Worm (Caenorhabditis elegans): Measurements from ENCODE around the gene F15E6.9.
"Not testable (repeated sequence)": the region's sequence is repeated elsewhere in the genome, so short reads cannot be mapped to it uniquely, and the experiment has no call there.

Gene F15E6.9

DNA sequence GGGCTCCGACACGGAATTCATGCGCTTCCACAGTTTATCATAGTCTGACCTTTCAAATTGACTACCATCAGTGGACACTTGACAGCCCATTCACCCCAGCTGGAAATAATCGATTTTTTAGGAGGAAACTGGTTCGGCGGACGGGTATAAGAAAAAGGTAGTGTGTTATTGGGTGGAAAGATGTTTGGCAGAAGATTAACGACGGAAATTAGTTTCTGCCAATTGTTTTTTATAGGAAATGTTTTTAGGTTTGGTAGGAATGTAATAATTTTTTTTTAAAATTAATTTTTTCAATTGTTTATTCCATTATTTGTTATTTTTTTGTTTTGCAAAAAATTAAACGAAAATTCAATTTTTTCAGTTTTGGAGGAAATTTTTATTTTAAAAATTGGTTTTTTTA lies at the start of gene F15E6.9:
Gene F15E6.9, minus strand, starts transcription at position 101 of the 400 bp plus-strand sequence.
- TF ChIP-seq unc-55 (GFP tag; optimal IDR thresholded peaks at IDR 0.05) (no peak), rnt-1 (tag; optimal IDR thresholded peaks at IDR 0.05) (no peak), K02D7.2 (tag; optimal IDR thresholded peaks at IDR 0.05) (no peak), T23F11.4 (GFP tag; optimal IDR thresholded peaks at IDR 0.05) (no peak), npax-4 (tag; optimal IDR thresholded peaks at IDR 0.05) (no peak)

DNA sequence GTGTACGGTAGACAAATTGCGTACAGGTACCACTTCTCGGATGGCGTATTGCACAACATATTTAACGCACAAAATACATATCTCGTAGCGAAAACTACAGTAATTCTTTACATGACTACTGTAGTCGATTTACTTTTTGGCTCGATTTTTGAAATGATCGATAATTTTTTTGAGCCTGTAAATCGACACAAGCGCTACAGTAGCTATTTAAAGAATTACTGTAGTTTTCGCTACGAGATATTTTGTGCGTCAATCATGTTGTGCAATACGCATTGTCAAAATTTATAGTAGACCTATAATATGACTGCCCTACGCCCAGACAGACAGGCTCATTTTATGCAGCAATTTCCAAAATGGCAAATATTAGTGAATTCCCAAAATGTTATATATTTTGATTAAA lies 49.3 kb upstream of the F15E6.9 start, which contains the start of gene W03B1.5:
Gene W03B1.5, plus strand, starts transcription at position 301 of the 400 bp plus-strand sequence.
- not testable (repeated sequence) for TF ChIP-seq nfya-1 (tag; optimal IDR thresholded peaks at IDR 0.05); T23F11.4 (GFP tag; optimal IDR thresholded peaks at IDR 0.05); syd-9 (tag; optimal IDR thresholded peaks at IDR 0.05)

DNA sequence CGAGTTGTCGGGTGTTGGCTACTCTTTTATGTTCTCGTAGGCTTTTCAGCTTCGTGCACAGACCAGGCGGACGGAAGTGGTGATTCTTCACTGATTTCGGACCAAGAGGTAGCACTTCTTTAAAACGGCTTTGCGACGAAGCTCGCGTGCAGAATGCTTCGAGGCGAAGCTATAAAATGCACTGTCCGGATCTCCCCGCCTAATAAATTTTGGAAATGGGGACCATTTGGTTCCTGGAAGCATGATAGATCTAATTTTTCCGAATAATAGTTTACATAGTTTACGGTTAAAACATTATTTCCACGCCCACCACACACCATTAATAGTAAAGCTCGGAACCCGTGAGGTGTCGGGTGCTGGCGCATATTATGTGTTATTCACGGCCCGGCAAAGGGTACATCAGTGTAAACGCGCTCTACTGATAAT lies 48.7 kb upstream of the F15E6.9 start:
- TF ChIP-seq pat-9 (tag; optimal IDR thresholded peaks at IDR 0.05): no peak
- TF ChIP-seq madf-2 (tag; optimal IDR thresholded peaks at IDR 0.05): no peak
- no peak for TF ChIP-seq C08G9.2 (tag; optimal IDR thresholded peaks at IDR 0.05)
- TF ChIP-seq unc-55 (GFP tag; optimal IDR thresholded peaks at IDR 0.05): no peak
- no peak for TF ChIP-seq sox-4 (tag; optimal IDR thresholded peaks at IDR 0.05)
- TF ChIP-seq tbx-7 (tag; optimal IDR thresholded peaks at IDR 0.05): no peak
- no peak for TF ChIP-seq pqm-1 (tag; optimal IDR thresholded peaks at IDR 0.05)
- TF ChIP-seq ceh-48 (tag; optimal IDR thresholded peaks at IDR 0.05): no peak
- no peak for TF ChIP-seq K02D7.2 (tag; optimal IDR thresholded peaks at IDR 0.05)
- TF ChIP-seq eyg-1 (tag; optimal IDR thresholded peaks at IDR 0.05): no peak
- TF ChIP-seq ceh-18 (tag; optimal IDR thresholded peaks at IDR 0.05): no peak
- no peak for TF ChIP-seq ama-1 (optimal IDR thresholded peaks at IDR 0.05)
- TF ChIP-seq sdc-2 (tag; optimal IDR thresholded peaks at IDR 0.05): no peak
- TF ChIP-seq gmeb-2 (tag; optimal IDR thresholded peaks at IDR 0.05): no peak
- no peak for TF ChIP-seq npax-4 (tag; optimal IDR thresholded peaks at IDR 0.05)
- TF ChIP-seq nhr-11 (tag; optimal IDR thresholded peaks at IDR 0.05): no peak
- no peak for TF ChIP-seq pros-1 (tag; optimal IDR thresholded peaks at IDR 0.05)
- TF ChIP-seq ceh-31 (tag; optimal IDR thresholded peaks at IDR 0.05): no peak

- TF ChIP-seq ahr-1 (tag; optimal IDR thresholded peaks at IDR 0.05) (no peak), hlh-8 (tag; optimal IDR thresholded peaks at IDR 0.05) (no peak), pat-9 (tag; optimal IDR thresholded peaks at IDR 0.05) (no peak), ama-1 (optimal IDR thresholded peaks at IDR 0.05) (no peak), unc-3 (GFP tag; conservative IDR thresholded peaks at IDR 0.05) (no peak), unc-3 (tag; optimal IDR thresholded peaks at IDR 0.05) (no peak), sdc-2 (tag; optimal IDR thresholded peaks at IDR 0.05) (no peak), nhr-11 (tag; optimal IDR thresholded peaks at IDR 0.05) (no peak)
These were observed 47.6 kb upstream of the F15E6.9 start, which contains the start of gene oac-52 for ce11 chrIV:4346512-4346911. TSS of gene oac-52 (minus strand) at chrIV:4346612.

ce11 chrIV:4344828-4345227 lies 45.9 kb upstream of the F15E6.9 start:
- no peak for TF ChIP-seq elt-4 (tag; optimal IDR thresholded peaks at IDR 0.05)
- TF ChIP-seq ceh-6 (GFP tag; optimal IDR thresholded peaks at IDR 0.05): no peak
- no peak for TF ChIP-seq mec-3 (tag; optimal IDR thresholded peaks at IDR 0.05; ENCODE audit: borderline replicate concordance)
- TF ChIP-seq che-1 (tag; optimal IDR thresholded peaks at IDR 0.05): no peak
- TF ChIP-seq zip-5 (tag; optimal IDR thresholded peaks at IDR 0.05): no peak
- TF ChIP-seq ceh-14 (tag; optimal IDR thresholded peaks at IDR 0.05): no peak
- no peak for TF ChIP-seq C38D4.7 (GFP tag; optimal IDR thresholded peaks at IDR 0.05)
- TF ChIP-seq unc-55 (GFP tag; optimal IDR thresholded peaks at IDR 0.05): no peak
- no peak for TF ChIP-seq pha-4 (tag; optimal IDR thresholded peaks at IDR 0.05)
- no peak for TF ChIP-seq hlh-13 (GFP tag; optimal IDR thresholded peaks at IDR 0.05)
- no peak for TF ChIP-seq unc-42 (tag; optimal IDR thresholded peaks at IDR 0.05)
- TF ChIP-seq ceh-9 (tag; optimal IDR thresholded peaks at IDR 0.05): no peak
- TF ChIP-seq ceh-22 (tag; optimal IDR thresholded peaks at IDR 0.05): no peak
- no peak for TF ChIP-seq nfya-1 (tag; optimal IDR thresholded peaks at IDR 0.05)
- no peak for TF ChIP-seq ceh-45 (GFP tag; IDR thresholded peaks at IDR 0.05)
- no peak for TF ChIP-seq ceh-30 (tag; optimal IDR thresholded peaks at IDR 0.05)

All from whole organism, late embryonic.